Worm (Caenorhabditis elegans): Measurements from ENCODE around the gene clec-254.

- no peak for TF ChIP-seq snpc-4 (tag; optimal IDR thresholded peaks at IDR 0.05)
- no peak for TF ChIP-seq nhr-77 (tag; optimal IDR thresholded peaks at IDR 0.05)
These were observed 5.5 kb downstream of the clec-254 start, which contains the start of gene clec-252 for ce11 chrV:18748726-18749125.

All from whole organism, L2 larva.